Worm (Caenorhabditis elegans) whole organism, L4 larva: ENCODE data around the gene nuo-3.

Experiments
- F10B5.3 ChIP-seq: sonication (generic microtip); optimal IDR thresholded peaks from 2 replicates; lab custom pipeline; 2016; ENCODE audit warnings: mild to moderate bottlenecking, missing genetic modification characterization, missing compliant biosample characterization
- T20F7.1 ChIP-seq: fragments of 200-800 bp; sonication (Bioruptor generic); optimal IDR thresholded peaks from 2 replicates; lab custom pipeline; 2018; ENCODE audit warnings: mild to moderate bottlenecking, missing genetic modification characterization, missing compliant biosample characterization
- ZK337.2 ChIP-seq: fragments of 200-800 bp; sonication (Bioruptor generic); IDR thresholded peaks from 2 replicates; pipeline ENCODE4 v1.3.6; 2022; ENCODE audit warnings: missing genetic modification reagents, missing genetic modification characterization, missing compliant biosample characterization
- aha-1 ChIP-seq: fragments of 150-350 bp; peaks from one replicate; lab custom pipeline; 2014; ENCODE audit warnings: missing biosample characterization, missing genetic modification characterization
- aly-2 ChIP-seq: sonication (generic microtip); optimal IDR thresholded peaks from 2 replicates; lab custom pipeline; 2018; ENCODE audit warnings: missing biosample characterization, missing genetic modification characterization
- ceh-62 ChIP-seq: sonication (generic microtip); optimal IDR thresholded peaks from 2 replicates; lab custom pipeline; 2017; ENCODE audit warnings: missing biosample characterization, missing genetic modification characterization
- ceh-82 ChIP-seq: sonication (generic microtip); optimal IDR thresholded peaks from 2 replicates; lab custom pipeline; 2017; ENCODE audit warnings: missing biosample characterization, missing genetic modification characterization
- daf-12 ChIP-seq: fragments of 150-350 bp; optimal IDR thresholded peaks from 2 replicates; lab custom pipeline; 2014; ENCODE audit warnings: missing biosample characterization, missing genetic modification reagents, missing genetic modification characterization
- daf-16 ChIP-seq, 3 experiments: sonication (generic microtip); optimal IDR thresholded peaks; 2 replicates each; lab custom pipeline; 2016 to 2017; ENCODE audit warnings: missing genetic modification characterization in 3 of 3, missing genetic modification reagents in 3 of 3, mild to moderate bottlenecking in 2 of 3, missing compliant biosample characterization in 2 of 3, missing biosample characterization in 1 of 3, moderate library complexity in 1 of 3
- daf-8 ChIP-seq: fragments of 200-800 bp; sonication (Bioruptor generic); IDR thresholded peaks from 2 replicates; pipeline ENCODE4 v1.3.6; 2022; ENCODE audit warnings: missing genetic modification characterization, missing compliant biosample characterization
- duxl-1 ChIP-seq: sonication (generic microtip); optimal IDR thresholded peaks from 2 replicates; lab custom pipeline; 2016; ENCODE audit warnings: mild to moderate bottlenecking, missing genetic modification characterization, moderate library complexity, missing compliant biosample characterization; ENCODE audit not compliant: poor library complexity
- egl-43 ChIP-seq: fragments of 200-800 bp; sonication (Bioruptor generic); IDR thresholded peaks from 2 replicates; pipeline ENCODE4 v1.3.6; 2022; ENCODE audit warnings: missing genetic modification reagents, missing genetic modification characterization, missing compliant biosample characterization
- fkh-10 ChIP-seq: fragments of 150-350 bp; optimal IDR thresholded peaks from 2 replicates; lab custom pipeline; 2014; ENCODE audit warnings: missing biosample characterization, missing genetic modification reagents, missing genetic modification characterization
- fos-1 ChIP-seq: fragments of 150-350 bp; optimal IDR thresholded peaks from 2 replicates; lab custom pipeline; 2014; ENCODE audit warnings: missing biosample characterization, missing genetic modification characterization
- hlh-30 ChIP-seq: sonication (generic microtip); optimal IDR thresholded peaks from 2 replicates; lab custom pipeline; 2017; ENCODE audit warnings: antibody characterized with exemption, mild to moderate bottlenecking, missing genetic modification characterization, missing compliant biosample characterization; ENCODE audit not compliant: insufficient read depth
- jun-1 ChIP-seq: fragments of 150-350 bp; optimal IDR thresholded peaks from 2 replicates; lab custom pipeline; 2014; ENCODE audit warnings: missing biosample characterization, missing genetic modification reagents, missing genetic modification characterization
- lin-13 ChIP-seq: fragments of 150-350 bp; optimal IDR thresholded peaks from 2 replicates; lab custom pipeline; 2014; ENCODE audit warnings: missing biosample characterization, missing genetic modification reagents, missing genetic modification characterization
- lin-29 ChIP-seq: fragments of 200-800 bp; sonication (Bioruptor generic); IDR thresholded peaks from 2 replicates; pipeline ENCODE4 v1.3.6; 2022; ENCODE audit warnings: missing genetic modification reagents, missing genetic modification characterization, missing compliant biosample characterization
- lin-38 ChIP-seq: fragments of 200-800 bp; sonication (Bioruptor generic); IDR thresholded peaks from 2 replicates; pipeline ENCODE4 v1.3.6; 2022; ENCODE audit warnings: missing genetic modification reagents, missing genetic modification characterization, missing compliant biosample characterization
- lin-39 ChIP-seq: fragments of 150-350 bp; optimal IDR thresholded peaks from 2 replicates; lab custom pipeline; 2014; ENCODE audit warnings: missing biosample characterization, missing genetic modification reagents, missing genetic modification characterization
- lir-3 ChIP-seq: sonication (generic microtip); optimal IDR thresholded peaks from 2 replicates; lab custom pipeline; 2016; ENCODE audit warnings: mild to moderate bottlenecking, missing genetic modification characterization, missing compliant biosample characterization
- madf-9 ChIP-seq: fragments of 200-800 bp; sonication (Bioruptor generic); conservative IDR thresholded peaks from 2 replicates; pipeline ENCODE4 v1.3.6; 2022; ENCODE audit warnings: missing genetic modification reagents, missing genetic modification characterization, missing compliant biosample characterization
- mep-1 ChIP-seq: fragments of 150-350 bp; sonication (generic microtip); optimal IDR thresholded peaks from 3 replicates; lab custom pipeline; 2014; ENCODE audit warnings: missing biosample characterization, missing genetic modification characterization
- mxl-2 ChIP-seq: fragments of 200-800 bp; sonication (Bioruptor generic); conservative IDR thresholded peaks from 2 replicates; pipeline ENCODE4 v1.3.6; 2022; ENCODE audit warnings: missing genetic modification reagents, missing genetic modification characterization, missing compliant biosample characterization
- nhr-102 ChIP-seq: sonication (generic microtip); optimal IDR thresholded peaks from 2 replicates; lab custom pipeline; 2016; ENCODE audit warnings: mild to moderate bottlenecking, missing genetic modification characterization, moderate library complexity, missing compliant biosample characterization
- nhr-111 ChIP-seq: fragments of 200-800 bp; sonication (Bioruptor generic); optimal IDR thresholded peaks from 2 replicates; lab custom pipeline; 2018; ENCODE audit warnings: mild to moderate bottlenecking, missing genetic modification characterization, missing compliant biosample characterization
- nhr-42 ChIP-seq: fragments of 200-800 bp; sonication (Bioruptor generic); IDR thresholded peaks from 2 replicates; pipeline ENCODE4 v1.3.6; 2022; ENCODE audit warnings: missing genetic modification characterization, missing compliant biosample characterization
- pqm-1 ChIP-seq: sonication (generic microtip); optimal IDR thresholded peaks from 2 replicates; lab custom pipeline; 2017; ENCODE audit warnings: missing biosample characterization, missing genetic modification characterization
- saeg-2 ChIP-seq: fragments of 200-800 bp; sonication (Bioruptor generic); IDR thresholded peaks from 2 replicates; pipeline ENCODE4 v1.3.6; 2022; ENCODE audit warnings: missing genetic modification reagents, missing genetic modification characterization, missing compliant biosample characterization
- sdz-12 ChIP-seq: fragments of 200-800 bp; sonication (Bioruptor generic); optimal IDR thresholded peaks from 2 replicates; lab custom pipeline; 2018; ENCODE audit warnings: mild to moderate bottlenecking, missing genetic modification characterization, missing compliant biosample characterization
- skn-1 ChIP-seq: fragments of 150-350 bp; optimal IDR thresholded peaks from 2 replicates; lab custom pipeline; 2014; ENCODE audit warnings: missing biosample characterization, missing genetic modification characterization
- snpc-1.2 ChIP-seq: fragments of 200-800 bp; sonication (Bioruptor generic); IDR thresholded peaks from 2 replicates; pipeline ENCODE4 v1.3.6; 2022; ENCODE audit warnings: missing genetic modification reagents, missing genetic modification characterization, missing compliant biosample characterization
- spr-1 ChIP-seq: sonication (generic microtip); optimal IDR thresholded peaks from 2 replicates; lab custom pipeline; 2016; ENCODE audit warnings: mild to moderate bottlenecking, missing genetic modification characterization, missing compliant biosample characterization
- tra-1 ChIP-seq: fragments of 200-800 bp; sonication (Bioruptor generic); IDR thresholded peaks from 2 replicates; pipeline ENCODE4 v1.3.6; 2022; ENCODE audit warnings: missing genetic modification reagents, missing genetic modification characterization, missing compliant biosample characterization
- unc-39 ChIP-seq: sonication (generic microtip); optimal IDR thresholded peaks from 2 replicates; lab custom pipeline; 2017; ENCODE audit warnings: missing biosample characterization, missing genetic modification characterization
- zfp-3 ChIP-seq: fragments of 200-800 bp; sonication (Bioruptor generic); conservative IDR thresholded peaks from 2 replicates; pipeline ENCODE4 v1.3.6; 2022; ENCODE audit warnings: missing genetic modification reagents, missing genetic modification characterization, missing compliant biosample characterization
- zip-2 ChIP-seq: fragments of 150-350 bp; optimal IDR thresholded peaks from 2 replicates; lab custom pipeline; 2014; ENCODE audit warnings: missing biosample characterization, missing genetic modification characterization
- ztf-7 ChIP-seq: fragments of 150-350 bp; optimal IDR thresholded peaks from 2 replicates; lab custom pipeline; 2014; ENCODE audit warnings: missing biosample characterization, missing genetic modification characterization

The nuo-3 gene

DNA sequence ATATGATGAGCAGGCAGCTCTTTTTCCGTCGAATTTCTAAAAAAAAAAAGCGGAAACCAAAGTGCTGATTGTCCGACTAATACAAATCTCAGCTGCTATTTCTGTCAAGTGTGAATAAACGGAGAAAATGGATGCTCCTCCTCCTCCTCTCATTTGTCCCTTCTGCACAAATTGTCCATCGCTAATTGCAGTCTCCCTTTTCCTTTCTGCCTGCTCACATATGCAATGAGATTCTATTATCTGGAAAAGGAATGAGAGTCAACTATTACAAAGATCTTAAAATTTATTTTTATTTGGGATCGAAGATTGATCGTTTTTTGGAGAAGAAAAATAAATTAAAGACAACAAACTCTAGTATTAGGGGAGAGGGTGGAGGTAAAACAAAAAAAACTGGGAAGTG, 24.9 kb upstream of the nuo-3 start (continued):
- peak; percentile 31 for TF ChIP-seq lin-13 (GFP tag; lab: Kevin White, UChicago)
- no peak for TF ChIP-seq ceh-82
- TF ChIP-seq mep-1, result peak; percentile 11
- peak; percentile 66 for TF ChIP-seq spr-1
- TF ChIP-seq aha-1 (tag; lab: Kevin White, UChicago), result peak; percentile 46
- TF ChIP-seq nhr-111 (GFP tag; lab: Kevin White, UChicago), result peak; percentile 31
- peak; percentile 65 for TF ChIP-seq nhr-102 (tag; lab: Kevin White, UChicago)
- peak; percentile 31 for TF ChIP-seq F10B5.3
- peak; percentile 7 for TF ChIP-seq fos-1 (tag; lab: Kevin White, UChicago)
- TF ChIP-seq aly-2 (tag; lab: Kevin White, UChicago), result peak; percentile 55
- no peak for TF ChIP-seq egl-43 (GFP tag; lab: Robert Waterston, UW)
- no peak for TF ChIP-seq mxl-2
- no peak for TF ChIP-seq nhr-42
- no peak for TF ChIP-seq lin-29 (GFP tag; lab: Robert Waterston, UW)
- TF ChIP-seq ceh-62 (tag; lab: Kevin White, UChicago), result no peak
- peak; percentile 89 for TF ChIP-seq zfp-3
- TF ChIP-seq daf-16 (GFP tag; optimal IDR thresholded peaks at IDR 0.05; lab: Kevin White, UChicago), result peak in 1 of 2 experiments; percentile 28
- TF ChIP-seq daf-16 (tag; optimal IDR thresholded peaks at IDR 0.05; lab: Kevin White, UChicago), result peak; percentile 12
- peak; percentile 63 for TF ChIP-seq zip-2
- TF ChIP-seq skn-1 (tag; lab: Kevin White, UChicago), result no peak

ce11 chrIV:14816288-14816687, 18.9 kb upstream of the nuo-3 start, which contains the start of gene Y57G11C.46:
Gene Y57G11C.46 (minus strand): TSS chrIV:14816388.
- TF ChIP-seq lir-3 (tag; lab: Kevin White, UChicago) (no peak), daf-8 (GFP tag; lab: Robert Waterston, UW) (no peak), fos-1 (tag; lab: Kevin White, UChicago) (no peak), jun-1 (tag; lab: Kevin White, UChicago) (no peak)

DNA sequence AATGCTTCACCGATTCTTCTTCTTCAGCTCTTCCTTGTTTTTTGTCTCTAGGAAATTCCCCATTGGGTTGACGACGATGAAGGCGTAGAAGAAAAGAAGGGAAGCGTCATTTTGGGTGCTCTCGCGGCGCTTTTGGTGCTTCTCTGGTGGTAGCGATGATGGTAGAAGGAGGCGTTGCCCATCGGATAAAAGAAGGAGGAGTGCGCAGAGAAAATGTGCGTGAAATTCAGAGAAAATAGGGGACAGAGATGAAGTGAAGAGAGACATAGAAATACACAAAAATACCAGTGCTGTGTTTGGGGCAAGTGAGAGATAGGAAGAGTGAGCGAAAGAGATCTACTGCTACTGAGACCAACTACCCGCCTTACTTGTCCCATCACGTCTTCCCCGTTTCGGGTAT, 9.6 kb upstream of the nuo-3 start, which contains the start of gene oig-5:
TSS of gene oig-5 (plus strand) at position 301 of the 400 bp plus-strand sequence.
- no peak for TF ChIP-seq ceh-62 (tag; lab: Kevin White, UChicago)
- no peak for TF ChIP-seq lin-39
- no peak for TF ChIP-seq unc-39 (tag; lab: Kevin White, UChicago)
- TF ChIP-seq ZK337.2 (GFP tag; lab: Robert Waterston, UW), result no peak
- no peak for TF ChIP-seq nhr-42
- no peak for TF ChIP-seq madf-9 (GFP tag; lab: Robert Waterston, UW)

ce11 chrIV:14802316-14802715, 5.0 kb upstream of the nuo-3 start, which contains the start of gene Y57G11C.1142:
Gene Y57G11C.1142 (plus strand): TSS chrIV:14802616.
- TF ChIP-seq daf-12, result no peak
- TF ChIP-seq daf-16 (GFP tag; optimal IDR thresholded peaks at IDR 0.05; lab: Kevin White, UChicago), result no peak
- no peak for TF ChIP-seq daf-16 (tag; optimal IDR thresholded peaks at IDR 0.05; lab: Kevin White, UChicago)
- no peak for TF ChIP-seq daf-8 (GFP tag; lab: Robert Waterston, UW)

ce11 chrIV:14800931-14801330, 3.6 kb upstream of the nuo-3 start:
- no peak for TF ChIP-seq lin-38 (GFP tag; lab: Robert Waterston, UW)
- TF ChIP-seq fkh-10, result no peak
- TF ChIP-seq duxl-1 (tag; lab: Kevin White, UChicago), result no peak
- no peak for TF ChIP-seq snpc-1.2
- no peak for TF ChIP-seq sdz-12 (GFP tag; lab: Kevin White, UChicago)
- TF ChIP-seq ztf-7 (tag; lab: Kevin White, UChicago), result no peak
- TF ChIP-seq daf-16 (GFP tag; optimal IDR thresholded peaks at IDR 0.05; lab: Kevin White, UChicago), result no peak
- no peak for TF ChIP-seq daf-16 (tag; optimal IDR thresholded peaks at IDR 0.05; lab: Kevin White, UChicago)
- TF ChIP-seq tra-1 (GFP tag; lab: Robert Waterston, UW), result no peak
- TF ChIP-seq madf-9 (GFP tag; lab: Robert Waterston, UW), result no peak
- TF ChIP-seq hlh-30 (tag; lab: Kevin White, UChicago), result no peak
- TF ChIP-seq pqm-1, result no peak
- TF ChIP-seq spr-1, result no peak
- no peak for TF ChIP-seq T20F7.1 (GFP tag; lab: Kevin White, UChicago)
- no peak for TF ChIP-seq saeg-2 (GFP tag; lab: Robert Waterston, UW)
